Fruit fly (Drosophila melanogaster) whole organism, embryonic: ENCODE measurements around the gene CG13081.

Experiments
- B-H1 ChIP-seq: fragments of 200-800 bp; sonication (Bioruptor generic); IDR thresholded peaks from 3 replicates; pipeline ENCODE4 v1.3.6; 2022; ENCODE audit warnings: missing biosample characterization, missing genetic modification characterization
- Bgb ChIP-seq: fragments of 200-800 bp; sonication (Bioruptor generic); IDR thresholded peaks from 2 replicates; pipeline ENCODE4 v1.3.6; 2022; ENCODE audit warnings: missing biosample characterization, missing genetic modification characterization; ENCODE audit not compliant: partially characterized antibody
- CG10321 ChIP-seq: fragments of 200-800 bp; sonication (Bioruptor generic); IDR thresholded peaks from 2 replicates; pipeline ENCODE4 v1.3.6; 2022; ENCODE audit warnings: missing biosample characterization, missing genetic modification characterization
- CG11398 ChIP-seq: fragments of 200-800 bp; sonication (Bioruptor generic); optimal IDR thresholded peaks from 2 replicates; lab custom pipeline; 2016; ENCODE audit warnings: missing biosample characterization, missing genetic modification characterization
- CG12071 ChIP-seq: fragments of 200-800 bp; sonication (Bioruptor generic); optimal IDR thresholded peaks from 3 replicates; lab custom pipeline; 2018; ENCODE audit warnings: missing biosample characterization, mild to moderate bottlenecking, missing genetic modification characterization
- CG13894 ChIP-seq: fragments of 200-800 bp; sonication (Bioruptor generic); optimal IDR thresholded peaks from 3 replicates; lab custom pipeline; 2018; ENCODE audit warnings: missing biosample characterization, mild to moderate bottlenecking, missing genetic modification characterization, moderate library complexity
- CG18764 ChIP-seq: fragments of 200-800 bp; sonication (Bioruptor generic); optimal IDR thresholded peaks from 3 replicates; lab custom pipeline; 2016; ENCODE audit warnings: missing biosample characterization, missing genetic modification characterization
- CG30403 ChIP-seq: fragments of 200-800 bp; sonication (Bioruptor generic); optimal IDR thresholded peaks from 3 replicates; lab custom pipeline; 2016; ENCODE audit warnings: missing biosample characterization, missing genetic modification characterization
- CG34376 ChIP-seq: fragments of 200-800 bp; sonication (Bioruptor generic); optimal IDR thresholded peaks from 2 replicates; lab custom pipeline; 2018; ENCODE audit warnings: missing biosample characterization, mild to moderate bottlenecking, missing genetic modification characterization
- CG4730 ChIP-seq: fragments of 200-800 bp; sonication (Bioruptor generic); IDR thresholded peaks from 2 replicates; pipeline ENCODE4 v1.3.6; 2022; ENCODE audit warnings: missing biosample characterization, missing genetic modification characterization
- CG4820 ChIP-seq: fragments of 200-800 bp; sonication (Bioruptor generic); optimal IDR thresholded peaks from 3 replicates; lab custom pipeline; 2016; ENCODE audit warnings: missing biosample characterization, missing genetic modification characterization
- CG4854 ChIP-seq: fragments of 200-800 bp; sonication (Bioruptor generic); optimal IDR thresholded peaks from 2 replicates; lab custom pipeline; 2016; ENCODE audit warnings: missing biosample characterization, missing genetic modification characterization, inconsistent platforms
- CG6254 ChIP-seq: fragments of 200-800 bp; sonication (Bioruptor generic); optimal IDR thresholded peaks from 3 replicates; lab custom pipeline; 2017; ENCODE audit warnings: mild to moderate bottlenecking, missing biosample characterization, missing genetic modification reagents, missing genetic modification characterization
- CG7928 ChIP-seq: fragments of 200-800 bp; sonication (Bioruptor generic); optimal IDR thresholded peaks from 2 replicates; lab custom pipeline; 2017; ENCODE audit warnings: missing biosample characterization, mild to moderate bottlenecking, missing genetic modification characterization
- CG7987 ChIP-seq: fragments of 200-800 bp; sonication (Bioruptor generic); optimal IDR thresholded peaks from 2 replicates; lab custom pipeline; 2018; ENCODE audit warnings: missing biosample characterization, mild to moderate bottlenecking, missing genetic modification characterization, moderate library complexity
- CG9817 ChIP-seq: fragments of 200-800 bp; sonication (Bioruptor generic); optimal IDR thresholded peaks from 2 replicates; lab custom pipeline; 2018; ENCODE audit warnings: missing biosample characterization, mild to moderate bottlenecking, missing genetic modification characterization, moderate library complexity
- CrebB ChIP-seq: fragments of 200-800 bp; sonication (Bioruptor generic); optimal IDR thresholded peaks from 3 replicates; lab custom pipeline; 2018; ENCODE audit warnings: missing biosample characterization, mild to moderate bottlenecking, missing genetic modification characterization
- Doc3 ChIP-seq: fragments of 200-800 bp; sonication (Bioruptor generic); IDR thresholded peaks from 3 replicates; pipeline ENCODE4 v1.3.6; 2022; ENCODE audit warnings: missing biosample characterization, missing genetic modification characterization; ENCODE audit not compliant: partially characterized antibody
- ERR ChIP-seq: fragments of 200-800 bp; sonication (Bioruptor generic); optimal IDR thresholded peaks from 2 replicates; lab custom pipeline; 2016; ENCODE audit warnings: missing biosample characterization, missing genetic modification characterization
- Fer1 ChIP-seq: fragments of 200-800 bp; sonication (Bioruptor generic); optimal IDR thresholded peaks from 2 replicates; lab custom pipeline; 2017; ENCODE audit warnings: missing biosample characterization, mild to moderate bottlenecking, missing genetic modification characterization
- GATAe ChIP-seq: fragments of 200-800 bp; sonication (Bioruptor generic); conservative IDR thresholded peaks from 2 replicates; pipeline ENCODE4 v1.3.6; 2022; ENCODE audit warnings: missing biosample characterization, missing genetic modification characterization
- HmgZ ChIP-seq: fragments of 200-800 bp; sonication (Bioruptor generic); optimal IDR thresholded peaks from 2 replicates; lab custom pipeline; 2018; ENCODE audit warnings: missing biosample characterization, mild to moderate bottlenecking, missing genetic modification characterization
- Hmx ChIP-seq: fragments of 200-800 bp; sonication (Bioruptor generic); optimal IDR thresholded peaks from 2 replicates; lab custom pipeline; 2016; ENCODE audit warnings: missing biosample characterization, missing genetic modification characterization
- MBD-R2 ChIP-seq: fragments of 200-800 bp; sonication (Bioruptor generic); IDR thresholded peaks from 2 replicates; pipeline ENCODE4 v1.3.6; 2022; ENCODE audit warnings: missing biosample characterization, missing genetic modification characterization
- Oli ChIP-seq: fragments of 200-800 bp; sonication (Bioruptor generic); optimal IDR thresholded peaks from 2 replicates; lab custom pipeline; 2018; ENCODE audit warnings: missing biosample characterization, mild to moderate bottlenecking, missing genetic modification characterization, moderate library complexity
- Opbp ChIP-seq: fragments of 200-800 bp; sonication (Bioruptor generic); IDR thresholded peaks from 3 replicates; pipeline ENCODE4 v1.3.6; 2022; ENCODE audit warnings: missing biosample characterization, missing genetic modification characterization; ENCODE audit not compliant: partially characterized antibody
- Poxn ChIP-seq: fragments of 200-800 bp; sonication (Bioruptor generic); IDR thresholded peaks from 2 replicates; pipeline ENCODE4 v1.3.6; 2022; ENCODE audit warnings: missing biosample characterization, missing genetic modification characterization
- Six4 ChIP-seq: fragments of 200-800 bp; sonication (Bioruptor generic); optimal IDR thresholded peaks from 2 replicates; lab custom pipeline; 2016; ENCODE audit warnings: missing biosample characterization, missing genetic modification characterization
- ash1 ChIP-seq: fragments of 200-800 bp; sonication (Bioruptor generic); optimal IDR thresholded peaks from 2 replicates; lab custom pipeline; 2018; ENCODE audit warnings: missing biosample characterization, mild to moderate bottlenecking, missing genetic modification characterization
- caup ChIP-seq: fragments of 200-800 bp; sonication (Bioruptor generic); optimal IDR thresholded peaks from 3 replicates; lab custom pipeline; 2017; ENCODE audit warnings: missing biosample characterization, mild to moderate bottlenecking, missing genetic modification characterization, moderate library complexity; ENCODE audit not compliant: severe bottlenecking
- chm ChIP-seq: fragments of 200-800 bp; sonication (Bioruptor generic); IDR thresholded peaks from 2 replicates; pipeline ENCODE4 v1.3.6; 2022; ENCODE audit warnings: missing biosample characterization, missing genetic modification characterization
- dan ChIP-seq: fragments of 200-800 bp; sonication (Bioruptor generic); IDR thresholded peaks from 2 replicates; pipeline ENCODE4 v1.3.6; 2022; ENCODE audit warnings: missing biosample characterization, missing genetic modification characterization
- dm ChIP-seq: fragments of 200-800 bp; sonication (Bioruptor generic); optimal IDR thresholded peaks from 3 replicates; lab custom pipeline; 2016; ENCODE audit warnings: missing biosample characterization, missing genetic modification characterization
- dmrt11E ChIP-seq: fragments of 200-800 bp; sonication (Bioruptor generic); optimal IDR thresholded peaks from 3 replicates; lab custom pipeline; 2018; ENCODE audit warnings: missing biosample characterization, mild to moderate bottlenecking, missing genetic modification characterization, moderate library complexity
- dysf ChIP-seq: fragments of 200-800 bp; sonication (Bioruptor generic); IDR thresholded peaks from 3 replicates; pipeline ENCODE4 v1.3.6; 2022; ENCODE audit warnings: missing biosample characterization, missing genetic modification characterization
- fd64A ChIP-seq: fragments of 200-800 bp; sonication (Bioruptor generic); optimal IDR thresholded peaks from 3 replicates; lab custom pipeline; 2018; ENCODE audit warnings: missing biosample characterization, mild to moderate bottlenecking, missing genetic modification characterization
- gce ChIP-seq: fragments of 200-800 bp; sonication (Bioruptor generic); IDR thresholded peaks from 3 replicates; pipeline ENCODE4 v1.3.6; 2022; ENCODE audit warnings: missing biosample characterization, missing genetic modification characterization
- gem ChIP-seq: fragments of 200-800 bp; sonication (Bioruptor generic); optimal IDR thresholded peaks from 2 replicates; lab custom pipeline; 2019; ENCODE audit warnings: missing biosample characterization, mild to moderate bottlenecking, missing genetic modification characterization, moderate library complexity
- grau ChIP-seq: fragments of 200-800 bp; optimal IDR thresholded peaks from 3 replicates; lab custom pipeline; 2019; ENCODE audit warnings: missing biosample characterization, mild to moderate bottlenecking, missing genetic modification characterization, moderate library complexity
- h ChIP-seq: fragments of >200 bp; optimal IDR thresholded peaks from 2 replicates; lab custom pipeline; 2017
- lilli ChIP-seq: fragments of 200-800 bp; sonication (Bioruptor generic); optimal IDR thresholded peaks from 3 replicates; lab custom pipeline; 2016; ENCODE audit warnings: missing biosample characterization, missing genetic modification characterization
- nmo ChIP-seq: fragments of 200-800 bp; sonication (Bioruptor generic); optimal IDR thresholded peaks from 2 replicates; lab custom pipeline; 2018; ENCODE audit warnings: missing biosample characterization, mild to moderate bottlenecking, missing genetic modification characterization, moderate library complexity
- nom ChIP-seq: fragments of 200-800 bp; sonication (Bioruptor generic); optimal IDR thresholded peaks from 2 replicates; lab custom pipeline; 2017; ENCODE audit warnings: missing biosample characterization, missing genetic modification characterization, mild to moderate bottlenecking, moderate library complexity, missing genetic modification reagents
- prd ChIP-seq, 3 experiments: fragments of >200 bp in 2 of 3; fragments of 200-800 bp in 1 of 3; sonication (Bioruptor generic) in 1 of 3; optimal IDR thresholded peaks in 2 of 3; IDR thresholded peaks in 1 of 3; 2 replicates in 2 of 3; 3 replicates in 1 of 3; pipeline versions ENCODE4 v1.3.6 to Lab custom; 2017 to 2022; ENCODE audit warnings: missing biosample characterization in 1 of 3, missing genetic modification characterization in 1 of 3
- psq ChIP-seq: fragments of 200-800 bp; sonication (Bioruptor generic); optimal IDR thresholded peaks from 2 replicates; lab custom pipeline; 2017; ENCODE audit warnings: missing biosample characterization, missing genetic modification characterization
- ro ChIP-seq: fragments of 200-800 bp; sonication (Bioruptor generic); IDR thresholded peaks from 2 replicates; pipeline ENCODE4 v1.3.6; 2022; ENCODE audit warnings: missing biosample characterization, missing genetic modification characterization
- row ChIP-seq: fragments of 200-800 bp; sonication (Bioruptor generic); IDR thresholded peaks from 3 replicates; pipeline ENCODE4 v1.3.6; 2022; ENCODE audit warnings: missing biosample characterization, missing genetic modification characterization
- stc ChIP-seq: fragments of 200-800 bp; sonication (Bioruptor generic); IDR thresholded peaks from 2 replicates; pipeline ENCODE4 v1.3.6; 2022; ENCODE audit warnings: missing biosample characterization, missing genetic modification characterization
- vnd ChIP-seq: fragments of 200-800 bp; sonication (Bioruptor generic); IDR thresholded peaks from 3 replicates; pipeline ENCODE4 v1.3.6; 2022; ENCODE audit warnings: missing biosample characterization, missing genetic modification characterization; ENCODE audit not compliant: partially characterized antibody

Gene CG13081

DNA sequence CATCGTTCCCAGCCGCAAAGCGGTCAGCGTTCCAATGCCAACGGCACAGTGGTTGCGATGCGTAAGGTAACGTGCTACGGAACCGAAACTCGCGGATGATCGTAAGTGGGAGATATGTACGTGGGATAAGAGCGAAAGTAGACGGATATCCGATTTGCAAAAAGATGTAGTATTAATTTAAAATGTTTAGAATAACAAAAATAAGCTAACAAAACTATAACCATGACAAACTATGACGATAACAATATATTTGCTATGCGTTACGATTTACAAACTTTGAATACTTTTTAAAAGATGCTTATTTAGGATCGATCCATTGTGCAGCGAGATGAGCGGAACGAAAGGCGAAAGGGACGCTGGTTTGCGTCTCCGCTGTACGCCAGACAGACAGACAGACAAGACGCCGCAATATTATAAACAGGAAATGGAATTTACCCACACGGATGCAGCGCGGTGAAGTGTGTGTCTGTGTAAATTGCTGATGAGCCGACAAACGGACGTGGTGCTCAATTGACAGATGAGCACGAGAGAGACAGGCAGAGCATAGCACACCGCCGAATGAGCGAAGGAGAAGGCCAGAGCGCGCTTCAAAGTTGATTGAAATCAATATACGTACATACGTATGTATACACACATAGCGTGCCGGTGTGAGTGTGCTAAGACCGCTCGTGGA, 35.4 kb downstream of the CG13081 start (continued):
- peak; percentile 57 for TF ChIP-seq gce (GFP tag; lab: Robert Waterston, UW)
- TF ChIP-seq CG34376 (GFP tag; lab: Kevin White, UChicago), result peak; percentile 88
- peak; percentile 87 for TF ChIP-seq dm (GFP tag; lab: Kevin White, UChicago)
- no peak for TF ChIP-seq Opbp (GFP tag; lab: Robert Waterston, UW)
- peak; percentile 81 for TF ChIP-seq CG6254 (GFP tag; lab: Kevin White, UChicago)
- TF ChIP-seq h (lab: Kevin White, UChicago), result no peak
- TF ChIP-seq CG13894 (tag; lab: Kevin White, UChicago), result peak; percentile 75
- peak; percentile 98 for TF ChIP-seq Oli (tag; lab: Kevin White, UChicago)
- TF ChIP-seq grau (tag; lab: Kevin White, UChicago), result peak; percentile 96
- no peak; the same call in 1 of the 2 replicates for TF ChIP-seq Bgb (GFP tag; lab: Robert Waterston, UW)
- TF ChIP-seq Six4, result peak; percentile 93
- TF ChIP-seq lilli (GFP tag; lab: Kevin White, UChicago), result peak; percentile 98
- TF ChIP-seq Doc3 (GFP tag; lab: Robert Waterston, UW), result peak; percentile 44; the same call in 2 of the 3 replicates
- TF ChIP-seq Fer1 (GFP tag; lab: Kevin White, UChicago), result peak; percentile 94
- TF ChIP-seq row (GFP tag; lab: Robert Waterston, UW), result peak; percentile 95
- TF ChIP-seq fd64A (GFP tag; lab: Kevin White, UChicago), result peak; percentile 81
- peak; percentile 93 for TF ChIP-seq CG4854 (GFP tag; lab: Kevin White, UChicago)
- TF ChIP-seq ash1 (GFP tag; lab: Kevin White, UChicago), result no peak
- peak; percentile 91 for TF ChIP-seq Hmx (GFP tag; lab: Kevin White, UChicago)
- TF ChIP-seq CrebB (tag; lab: Kevin White, UChicago), result peak; percentile 79
- peak; percentile 74 for TF ChIP-seq nom
- TF ChIP-seq HmgZ (tag; lab: Kevin White, UChicago), result peak; percentile 91
- TF ChIP-seq CG4730, result peak; percentile 93
- TF ChIP-seq ro (GFP tag; lab: Robert Waterston, UW), result peak; percentile 76
- peak; percentile 98 for TF ChIP-seq gem (tag; lab: Kevin White, UChicago)
- peak; percentile 98 for TF ChIP-seq dysf (GFP tag; lab: Robert Waterston, UW)
- TF ChIP-seq dan (GFP tag; lab: Robert Waterston, UW), result no peak; the same call in 1 of the 2 replicates
- peak; percentile 86 for TF ChIP-seq psq (GFP tag; lab: Kevin White, UChicago)
- TF ChIP-seq GATAe, result peak; percentile 77
- TF ChIP-seq CG9817 (tag; lab: Kevin White, UChicago), result peak; percentile 92
- peak; percentile 74 for TF ChIP-seq CG7928 (GFP tag; lab: Kevin White, UChicago)
- TF ChIP-seq ERR (GFP tag; lab: Kevin White, UChicago), result peak; percentile 92
- peak; percentile 95 for TF ChIP-seq CG11398
- peak; percentile 99 for TF ChIP-seq CG30403
- no peak for TF ChIP-seq vnd
- peak; percentile 94 for TF ChIP-seq stc (GFP tag; lab: Robert Waterston, UW)
- TF ChIP-seq B-H1 (GFP tag; lab: Robert Waterston, UW), result peak; percentile 89
- peak; percentile 66 for TF ChIP-seq MBD-R2
- TF ChIP-seq CG7987 (GFP tag; lab: Kevin White, UChicago), result peak; percentile 74
- peak; percentile 94 for TF ChIP-seq caup (GFP tag; lab: Kevin White, UChicago)
- TF ChIP-seq CG10321, result peak; percentile 48
- peak; percentile 84 for TF ChIP-seq Poxn (GFP tag; lab: Robert Waterston, UW)
- TF ChIP-seq dmrt11E, result peak; percentile 95
- TF ChIP-seq CG12071 (GFP tag; lab: Kevin White, UChicago), result peak; percentile 92
- no peak for TF ChIP-seq prd (optimal IDR thresholded peaks at IDR 0.05; lab: Kevin White, UChicago)
- TF ChIP-seq prd (GFP tag; IDR thresholded peaks at IDR 0.05; lab: Robert Waterston, UW), result peak; percentile 96
- TF ChIP-seq CG4820 (GFP tag; lab: Kevin White, UChicago), result peak; percentile 94
- TF ChIP-seq nmo (GFP tag; lab: Kevin White, UChicago), result peak; percentile 98
- peak; percentile 96 for TF ChIP-seq CG18764 (GFP tag; lab: Kevin White, UChicago)
- peak; percentile 75 for TF ChIP-seq chm (GFP tag; lab: Robert Waterston, UW)
